Fruit fly (Drosophila melanogaster) whole organism, pupa: ENCODE results near the gene CG14866.
A peak's percentile ranks its signal among the peaks of the same experiment; 100 is the strongest.

ENCODE experiments used
- CG10348 ChIP-seq: fragments of 200-800 bp; sonication (Bioruptor generic); IDR thresholded peaks from 2 replicates; pipeline ENCODE4 v1.3.6; 2022; ENCODE audit warnings: missing biosample characterization, missing genetic modification characterization
- CG12605 ChIP-seq: fragments of 200-800 bp; sonication (Bioruptor generic); IDR thresholded peaks from 2 replicates; pipeline ENCODE4 v1.3.6; 2022; ENCODE audit warnings: missing biosample characterization, missing genetic modification characterization
- CG13204 ChIP-seq: fragments of 200-800 bp; sonication (Bioruptor generic); optimal IDR thresholded peaks from 2 replicates; lab custom pipeline; 2018; ENCODE audit warnings: missing biosample characterization, mild to moderate bottlenecking, missing genetic modification characterization, moderate library complexity
- CG15710 ChIP-seq: fragments of 200-800 bp; sonication (Bioruptor generic); optimal IDR thresholded peaks from 2 replicates; lab custom pipeline; 2018; ENCODE audit warnings: missing biosample characterization, mild to moderate bottlenecking, missing genetic modification characterization, moderate library complexity
- CG17806 ChIP-seq: fragments of 200-800 bp; sonication (Bioruptor generic); optimal IDR thresholded peaks from 2 replicates; lab custom pipeline; 2018; ENCODE audit warnings: missing biosample characterization, mild to moderate bottlenecking, missing genetic modification characterization, moderate library complexity
- CG32121 ChIP-seq: fragments of 200-800 bp; sonication (Bioruptor generic); IDR thresholded peaks from 2 replicates; pipeline ENCODE4 v1.3.6; 2022; ENCODE audit warnings: missing biosample characterization, missing genetic modification characterization
- CG34367 ChIP-seq: fragments of 200-800 bp; sonication (Bioruptor generic); optimal IDR thresholded peaks from 2 replicates; lab custom pipeline; 2018; ENCODE audit warnings: missing biosample characterization, mild to moderate bottlenecking, missing genetic modification characterization
- CG4496 ChIP-seq: fragments of 200-800 bp; sonication (Bioruptor generic); IDR thresholded peaks from 3 replicates; pipeline ENCODE4 v1.3.6; 2022; ENCODE audit warnings: missing biosample characterization, missing genetic modification characterization
- CG8159 ChIP-seq: fragments of 200-800 bp; sonication (Bioruptor generic); optimal IDR thresholded peaks from 3 replicates; lab custom pipeline; 2018; ENCODE audit warnings: missing biosample characterization, mild to moderate bottlenecking, missing genetic modification characterization, moderate library complexity
- CG8301 ChIP-seq: fragments of 200-800 bp; sonication (Bioruptor generic); optimal IDR thresholded peaks from 2 replicates; lab custom pipeline; 2018; ENCODE audit warnings: missing biosample characterization, mild to moderate bottlenecking, missing genetic modification characterization
- CG9948 ChIP-seq: fragments of 200-800 bp; sonication (Bioruptor generic); optimal IDR thresholded peaks from 2 replicates; lab custom pipeline; 2018; ENCODE audit warnings: missing biosample characterization, mild to moderate bottlenecking, missing genetic modification characterization, moderate library complexity
- D1 ChIP-seq: fragments of 200-800 bp; sonication (Bioruptor generic); optimal IDR thresholded peaks from 2 replicates; lab custom pipeline; 2018; ENCODE audit warnings: missing biosample characterization, mild to moderate bottlenecking, missing genetic modification characterization, moderate library complexity
- EcR ChIP-seq: fragments of 200-800 bp; sonication (Bioruptor generic); optimal IDR thresholded peaks from 3 replicates; lab custom pipeline; 2019; ENCODE audit warnings: missing biosample characterization, missing genetic modification characterization, mild to moderate bottlenecking, moderate library complexity, missing genetic modification reagents
- Ets98B ChIP-seq: fragments of 200-800 bp; sonication (Bioruptor generic); IDR thresholded peaks from 2 replicates; pipeline ENCODE4 v1.3.6; 2022; ENCODE audit warnings: missing biosample characterization, missing genetic modification characterization
- Pif1A ChIP-seq: fragments of 200-800 bp; sonication (Bioruptor generic); optimal IDR thresholded peaks from 3 replicates; lab custom pipeline; 2016; ENCODE audit warnings: missing biosample characterization, missing genetic modification characterization
- Pif1B ChIP-seq: fragments of 200-800 bp; sonication (Bioruptor generic); optimal IDR thresholded peaks from 3 replicates; lab custom pipeline; 2016; ENCODE audit warnings: missing biosample characterization, missing genetic modification characterization
- Snoo ChIP-seq: fragments of 200-800 bp; sonication (Bioruptor generic); optimal IDR thresholded peaks from 3 replicates; lab custom pipeline; 2017; ENCODE audit warnings: missing biosample characterization, mild to moderate bottlenecking, missing genetic modification characterization, inconsistent platforms
- fd96Ca ChIP-seq: fragments of 200-800 bp; sonication (Bioruptor generic); IDR thresholded peaks from 3 replicates; pipeline ENCODE4 v1.3.6; 2022; ENCODE audit warnings: missing biosample characterization, missing genetic modification characterization
- gl ChIP-seq: fragments of 200-800 bp; sonication (Bioruptor generic); optimal IDR thresholded peaks from 2 replicates; lab custom pipeline; 2018; ENCODE audit warnings: missing biosample characterization, mild to moderate bottlenecking, missing genetic modification characterization
- rn ChIP-seq: fragments of 200-800 bp; sonication (Bioruptor generic); IDR thresholded peaks from 2 replicates; pipeline ENCODE4 v1.3.6; 2022; ENCODE audit warnings: missing biosample characterization, missing genetic modification characterization

The CG14866 gene

dm6 chr3R:15342926-15343685, 26.8 kb downstream of the CG14866 start, which contains the start of gene Nagk:
Nagk (minus strand) TSS chr3R:15343256.
- peak; percentile 21 for TF ChIP-seq CG17806 (tag; lab: Kevin White, UChicago)
- peak; percentile 64 for TF ChIP-seq Snoo (tag; lab: Kevin White, UChicago)
- TF ChIP-seq CG12605: 0 out of 2 replicates have a peak, but pooled peaks have one; percentile 6
- peak; percentile 15 for TF ChIP-seq CG15710 (tag; lab: Kevin White, UChicago)
- peak; percentile 16 for TF ChIP-seq Ets98B (GFP tag; lab: Robert Waterston, UW)
- peak; percentile 35 for TF ChIP-seq CG34367 (tag; lab: Kevin White, UChicago)
- TF ChIP-seq CG4496 (GFP tag; lab: Robert Waterston, UW): peak; percentile 34; the same call in 1 of the 3 replicates
- TF ChIP-seq EcR (GFP tag; lab: Kevin White, UChicago): peak; percentile 44
- no peak for TF ChIP-seq CG8159
- no peak for TF ChIP-seq CG13204 (GFP tag; lab: Kevin White, UChicago)
- TF ChIP-seq CG8301 (tag; lab: Kevin White, UChicago): peak; percentile 43
- no peak for TF ChIP-seq rn (GFP tag; lab: Robert Waterston, UW)
- peak; percentile 17 for TF ChIP-seq CG9948 (tag; lab: Kevin White, UChicago)
- TF ChIP-seq Pif1B (GFP tag; lab: Kevin White, UChicago): no peak

dm6 chr3R:15345198-15346017, 29.1 kb downstream of the CG14866 start:
- TF ChIP-seq CG8301 (tag; lab: Kevin White, UChicago) (peak; percentile 10), Pif1B (GFP tag; lab: Kevin White, UChicago) (no peak)

dm6 chr3R:15346018-15346383, 29.7 kb downstream of the CG14866 start, which contains the start of the genes Surf4 and CG31301:
Surf4 (minus strand) TSS chr3R:15346176.
CG31301 (plus strand) TSS chr3R:15346205.
- TF ChIP-seq D1 (tag; lab: Kevin White, UChicago) (no peak), Snoo (tag; lab: Kevin White, UChicago) (no peak), CG8301 (tag; lab: Kevin White, UChicago) (no peak), Pif1A (GFP tag; lab: Kevin White, UChicago) (no peak), CG8159 (no peak), CG10348 (no peak), CG15710 (tag; lab: Kevin White, UChicago) (no peak), CG32121 (GFP tag; lab: Robert Waterston, UW) (no peak), EcR (GFP tag; lab: Kevin White, UChicago) (no peak), Pif1B (GFP tag; lab: Kevin White, UChicago) (no peak)
- TF ChIP-seq, all 21 proteins: peak for 0

DNA sequence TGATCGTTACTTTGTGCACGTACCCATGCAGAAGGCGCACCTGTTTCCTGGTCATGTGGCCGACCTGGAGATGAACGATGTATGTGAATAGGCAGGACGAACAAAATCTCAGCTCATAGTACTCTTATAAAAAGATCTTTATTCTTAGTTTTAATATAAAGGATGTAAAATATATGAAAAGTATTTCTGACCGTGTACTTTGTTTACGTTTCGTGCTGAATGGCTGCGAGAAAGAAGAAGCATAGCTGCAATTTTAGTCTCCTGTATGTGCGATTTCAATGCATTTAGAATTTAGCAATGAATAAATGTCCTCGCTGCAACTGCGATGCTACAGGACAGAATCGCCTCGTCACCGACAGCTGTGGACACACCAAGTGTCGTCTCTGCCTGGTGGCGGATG, 31.6 kb downstream of the CG14866 start, which contains the start of the genes CG42726 and CG42727:
Gene CG42726 (plus strand): TSS at position 227 of the 400 bp plus-strand sequence.
Gene CG42727 (plus strand): TSS at position 227 of the 400 bp plus-strand sequence.
- TF ChIP-seq Pif1A (GFP tag; lab: Kevin White, UChicago): no peak
- TF ChIP-seq EcR (GFP tag; lab: Kevin White, UChicago): no peak
- TF ChIP-seq Pif1B (GFP tag; lab: Kevin White, UChicago): no peak
- no peak for TF ChIP-seq CG10348
- TF ChIP-seq gl (tag; lab: Kevin White, UChicago): no peak
- peak; percentile 44 for TF ChIP-seq Snoo (tag; lab: Kevin White, UChicago)
- peak; percentile 18; the same call in 1 of the 2 replicates for TF ChIP-seq Ets98B (GFP tag; lab: Robert Waterston, UW)
- peak; percentile 31; the same call in 1 of the 3 replicates for TF ChIP-seq fd96Ca (GFP tag; lab: Robert Waterston, UW)
- peak; percentile 63; the same call in 2 of the 3 replicates for TF ChIP-seq CG4496 (GFP tag; lab: Robert Waterston, UW)
- peak; percentile 39 for TF ChIP-seq CG17806 (tag; lab: Kevin White, UChicago)
- TF ChIP-seq CG34367 (tag; lab: Kevin White, UChicago): peak; percentile 4
- TF ChIP-seq CG32121 (GFP tag; lab: Robert Waterston, UW): peak; percentile 49; the same call in 1 of the 2 replicates
- TF ChIP-seq CG9948 (tag; lab: Kevin White, UChicago): peak; percentile 17
- TF ChIP-seq CG13204 (GFP tag; lab: Kevin White, UChicago): no peak
- peak; percentile 49 for TF ChIP-seq CG15710 (tag; lab: Kevin White, UChicago)
- no peak for TF ChIP-seq CG8159

DNA sequence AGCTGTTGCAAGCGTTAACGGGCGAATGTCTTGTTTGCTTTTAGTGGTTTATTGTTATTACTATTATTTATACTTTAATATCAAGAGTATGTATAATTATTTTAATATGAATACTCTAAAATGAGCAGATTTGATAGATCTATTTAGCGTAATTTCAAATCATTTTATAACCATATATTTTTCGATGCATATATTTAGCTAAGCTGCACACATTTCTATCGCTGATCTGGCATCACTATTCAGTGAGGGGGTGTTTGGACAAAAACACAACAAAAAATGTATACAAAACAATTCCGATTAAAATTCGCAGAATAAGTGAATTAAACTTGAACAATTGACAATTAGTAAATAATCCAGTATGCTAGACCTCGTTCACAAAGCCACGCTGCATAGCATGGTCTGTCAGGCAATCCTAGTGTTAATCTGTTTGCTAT, 34.7 kb downstream of the CG14866 start, which contains the start of the genes Trs33 and Tmtc4:
Gene Trs33 (minus strand): TSS at position 3 of the 434 bp plus-strand sequence.
Gene Tmtc4 (plus strand): TSS at position 233 of the 434 bp plus-strand sequence.
- TF ChIP-seq CG9948 (tag; lab: Kevin White, UChicago): peak; percentile 6
- no peak for TF ChIP-seq fd96Ca (GFP tag; lab: Robert Waterston, UW)
- TF ChIP-seq rn (GFP tag; lab: Robert Waterston, UW): no peak
- 0 out of 2 replicates have a peak, but pooled peaks have one; percentile 13 for TF ChIP-seq CG32121 (GFP tag; lab: Robert Waterston, UW)
- no peak for TF ChIP-seq CG12605
- peak; percentile 28 for TF ChIP-seq Snoo (tag; lab: Kevin White, UChicago)
- peak; percentile 15 for TF ChIP-seq CG17806 (tag; lab: Kevin White, UChicago)
- TF ChIP-seq CG10348: no peak
- TF ChIP-seq EcR (GFP tag; lab: Kevin White, UChicago): peak; percentile 9
- TF ChIP-seq CG13204 (GFP tag; lab: Kevin White, UChicago): no peak
- TF ChIP-seq CG15710 (tag; lab: Kevin White, UChicago): peak; percentile 39
- no peak for TF ChIP-seq CG8301 (tag; lab: Kevin White, UChicago)
